Fruit fly (Drosophila melanogaster) whole organism, embryonic: Measurements from ENCODE around the gene Mvb12.

ENCODE experiments used
- Ada2b ChIP-seq: fragments of 200-800 bp; sonication (Bioruptor generic); IDR thresholded peaks from 2 replicates; pipeline ENCODE4 v1.3.6; 2022; ENCODE audit warnings: missing biosample characterization, missing genetic modification characterization
- CG13123 ChIP-seq: fragments of 200-800 bp; sonication (Bioruptor generic); optimal IDR thresholded peaks from 2 replicates; lab custom pipeline; 2016; ENCODE audit warnings: missing biosample characterization, missing genetic modification characterization
- CG4282 ChIP-seq: fragments of 200-800 bp; sonication (Bioruptor generic); optimal IDR thresholded peaks from 2 replicates; lab custom pipeline; 2016; ENCODE audit warnings: missing biosample characterization, missing genetic modification characterization
- Dip3 ChIP-seq: fragments of 200-800 bp; sonication (Bioruptor generic); optimal IDR thresholded peaks from 3 replicates; lab custom pipeline; 2016; ENCODE audit warnings: missing biosample characterization, missing genetic modification characterization
- Max ChIP-seq: fragments of 200-800 bp; sonication (Bioruptor generic); optimal IDR thresholded peaks from 2 replicates; lab custom pipeline; 2016; ENCODE audit warnings: missing biosample characterization, mild to moderate bottlenecking, missing genetic modification characterization
- Stat92E ChIP-seq, 3 experiments: fragments of >200 bp in 2 of 3; fragments of 200-800 bp in 1 of 3; sonication (Bioruptor generic) in 1 of 3; optimal IDR thresholded peaks; 2 replicates each; lab custom pipeline; 2017 to 2019; ENCODE audit warnings: missing biosample characterization in 3 of 3, missing genetic modification characterization in 3 of 3, mild to moderate bottlenecking in 1 of 3, moderate library complexity in 1 of 3
- ind ChIP-seq: fragments of 200-800 bp; sonication (Bioruptor generic); optimal IDR thresholded peaks from 3 replicates; lab custom pipeline; 2016; ENCODE audit warnings: missing biosample characterization, missing genetic modification characterization
- pzg ChIP-seq: fragments of 200-800 bp; sonication (Bioruptor generic); optimal IDR thresholded peaks from 3 replicates; lab custom pipeline; 2018; ENCODE audit warnings: missing biosample characterization, mild to moderate bottlenecking, missing genetic modification characterization, moderate library complexity
- tio ChIP-seq: fragments of 200-800 bp; sonication (Bioruptor generic); optimal IDR thresholded peaks from 2 replicates; lab custom pipeline; 2017; ENCODE audit warnings: missing biosample characterization, missing genetic modification characterization, inconsistent platforms

dm6 chrX:18116811-18117383, 15.8 kb upstream of the Mvb12 start, which contains the start of gene wupA:
- TF ChIP-seq Ada2b (GFP tag; lab: Robert Waterston, UW), result no peak
- TF ChIP-seq CG4282 (GFP tag; lab: Kevin White, UChicago), result no peak
- no peak for TF ChIP-seq CG13123 (GFP tag; lab: Kevin White, UChicago)
- no peak for TF ChIP-seq ind (GFP tag; lab: Kevin White, UChicago)
- TF ChIP-seq Stat92E (GFP tag; optimal IDR thresholded peaks at IDR 0.05; lab: Kevin White, UChicago), result no peak
- no peak for TF ChIP-seq Max
- no peak for TF ChIP-seq pzg (GFP tag; lab: Kevin White, UChicago)
- TF ChIP-seq tio (GFP tag; lab: Kevin White, UChicago), result no peak
- no peak for TF ChIP-seq Dip3 (GFP tag; lab: Kevin White, UChicago)
